Fruit fly (Drosophila melanogaster) whole organism, adult: ENCODE measurements around the gene Ag5r.

Source experiments
- CG11617 ChIP-seq: fragments of 200-800 bp; sonication (Bioruptor generic); optimal IDR thresholded peaks from 2 replicates; lab custom pipeline; 2017; ENCODE audit warnings: mild to moderate bottlenecking, missing biosample characterization, missing genetic modification reagents, missing genetic modification characterization
- CG12768 ChIP-seq: fragments of 200-800 bp; sonication (Bioruptor generic); optimal IDR thresholded peaks from 2 replicates; lab custom pipeline; 2017; ENCODE audit warnings: missing biosample characterization, missing genetic modification characterization, mild to moderate bottlenecking, moderate library complexity, missing genetic modification reagents
- CG14711 ChIP-seq: fragments of 200-800 bp; sonication (Bioruptor generic); optimal IDR thresholded peaks from 2 replicates; lab custom pipeline; 2018; ENCODE audit warnings: missing biosample characterization, mild to moderate bottlenecking, missing genetic modification characterization, moderate library complexity
- CG1620 ChIP-seq: fragments of 200-800 bp; sonication (Bioruptor generic); optimal IDR thresholded peaks from 2 replicates; lab custom pipeline; 2016; ENCODE audit warnings: missing biosample characterization, missing genetic modification characterization
- CG5204 ChIP-seq: fragments of 200-800 bp; sonication (Bioruptor generic); optimal IDR thresholded peaks from 2 replicates; lab custom pipeline; 2016; ENCODE audit warnings: missing biosample characterization, missing genetic modification characterization
- CG7045 ChIP-seq: fragments of 200-800 bp; sonication (Bioruptor generic); optimal IDR thresholded peaks from 2 replicates; lab custom pipeline; 2017; ENCODE audit warnings: missing biosample characterization, mild to moderate bottlenecking, missing genetic modification characterization
- CG7101 ChIP-seq: fragments of 200-800 bp; sonication (Bioruptor generic); optimal IDR thresholded peaks from 2 replicates; lab custom pipeline; 2018; ENCODE audit warnings: missing biosample characterization, mild to moderate bottlenecking, missing genetic modification characterization, moderate library complexity
- Crg-1 ChIP-seq: fragments of 200-800 bp; sonication (Bioruptor generic); optimal IDR thresholded peaks from 2 replicates; lab custom pipeline; 2016; ENCODE audit warnings: missing biosample characterization, missing genetic modification characterization
- Hr96 ChIP-seq: fragments of 200-800 bp; sonication (Bioruptor generic); optimal IDR thresholded peaks from 2 replicates; lab custom pipeline; 2016; ENCODE audit warnings: missing biosample characterization, missing genetic modification characterization
- bab1 ChIP-seq: fragments of 200-800 bp; sonication (Bioruptor generic); optimal IDR thresholded peaks from 3 replicates; lab custom pipeline; 2019; ENCODE audit warnings: missing biosample characterization, mild to moderate bottlenecking, missing genetic modification characterization, moderate library complexity
- cnc ChIP-seq, 2 experiments: fragments of >200 bp; optimal IDR thresholded peaks; 2 replicates each; lab custom pipeline; 2017
- kay ChIP-seq: fragments of 200-800 bp; sonication (Bioruptor generic); peaks from one replicate; lab custom pipeline; 2016; ENCODE audit warnings: missing biosample characterization, missing genetic modification characterization, borderline replicate concordance
- toe ChIP-seq: fragments of 200-800 bp; sonication (Bioruptor generic); optimal IDR thresholded peaks from 2 replicates; lab custom pipeline; 2016; ENCODE audit warnings: missing biosample characterization, missing genetic modification characterization

DNA sequence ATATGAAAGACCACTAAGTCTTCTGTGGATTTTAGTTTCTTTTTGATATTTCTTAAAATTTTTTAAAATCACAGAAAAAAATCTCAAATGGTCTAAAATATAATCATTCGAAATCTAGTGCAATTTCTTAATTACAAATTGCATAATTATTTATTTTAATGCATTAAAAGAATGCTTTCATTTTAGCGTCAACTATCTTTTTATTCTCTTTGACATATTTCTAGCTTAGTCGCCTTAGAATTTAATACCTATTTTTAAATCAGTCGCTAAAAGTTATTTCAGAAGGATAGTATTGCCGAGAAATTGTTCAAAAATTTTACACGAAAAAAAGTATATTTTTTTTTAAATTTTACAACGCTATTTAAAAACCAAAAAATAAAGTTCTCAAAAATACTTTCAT is 9.9 kb downstream of the Ag5r start, which contains the start of gene CG5347:
- no peak for TF ChIP-seq CG7045 (GFP tag; lab: Kevin White, UChicago)
- no peak for TF ChIP-seq CG7101
- TF ChIP-seq CG12768: no peak
- TF ChIP-seq bab1: no peak
- no peak for TF ChIP-seq CG11617 (GFP tag; lab: Kevin White, UChicago)
- TF ChIP-seq kay: no peak
- no peak for TF ChIP-seq CG5204 (GFP tag; lab: Kevin White, UChicago)
- TF ChIP-seq CG14711 (tag; lab: Kevin White, UChicago): no peak
- no peak for TF ChIP-seq Crg-1 (GFP tag; lab: Kevin White, UChicago)
- TF ChIP-seq Hr96 (GFP tag; lab: Kevin White, UChicago): no peak
- TF ChIP-seq CG1620 (GFP tag; lab: Kevin White, UChicago): no peak
- TF ChIP-seq cnc (optimal IDR thresholded peaks at IDR 0.05; lab: Kevin White, UChicago): no peak
- no peak for TF ChIP-seq toe (GFP tag; lab: Kevin White, UChicago)
